Fruit fly (Drosophila melanogaster) whole organism, embryonic: ENCODE data around the gene CG5758.

Experiments
- Bteb2 ChIP-seq: fragments of 200-800 bp; sonication (Bioruptor generic); optimal IDR thresholded peaks from 2 replicates; lab custom pipeline; 2016; ENCODE audit warnings: missing biosample characterization, missing genetic modification characterization
- CG10321 ChIP-seq: fragments of 200-800 bp; sonication (Bioruptor generic); IDR thresholded peaks from 2 replicates; pipeline ENCODE4 v1.3.6; 2022; ENCODE audit warnings: missing biosample characterization, missing genetic modification characterization
- CG10462 ChIP-seq: fragments of 200-800 bp; sonication (Bioruptor generic); optimal IDR thresholded peaks from 2 replicates; lab custom pipeline; 2016; ENCODE audit warnings: missing biosample characterization, missing genetic modification characterization
- CG10565 ChIP-seq: fragments of 200-800 bp; sonication (Bioruptor generic); optimal IDR thresholded peaks from 3 replicates; lab custom pipeline; 2016; ENCODE audit warnings: missing biosample characterization, mild to moderate bottlenecking, missing genetic modification characterization
- CG12071 ChIP-seq: fragments of 200-800 bp; sonication (Bioruptor generic); optimal IDR thresholded peaks from 3 replicates; lab custom pipeline; 2018; ENCODE audit warnings: missing biosample characterization, mild to moderate bottlenecking, missing genetic modification characterization
- CG12769 ChIP-seq: fragments of 200-800 bp; sonication (Bioruptor generic); optimal IDR thresholded peaks from 2 replicates; lab custom pipeline; 2019; ENCODE audit warnings: missing biosample characterization, mild to moderate bottlenecking, missing genetic modification characterization, moderate library complexity
- CG13424 ChIP-seq: fragments of 200-800 bp; sonication (Bioruptor generic); optimal IDR thresholded peaks from 2 replicates; lab custom pipeline; 2019; ENCODE audit warnings: missing biosample characterization, mild to moderate bottlenecking, missing genetic modification characterization, moderate library complexity
- CG15696 ChIP-seq: fragments of 200-800 bp; sonication (Bioruptor generic); optimal IDR thresholded peaks from 2 replicates; lab custom pipeline; 2019; ENCODE audit warnings: missing biosample characterization, mild to moderate bottlenecking, missing genetic modification characterization, moderate library complexity
- CG17328 ChIP-seq: fragments of 200-800 bp; sonication (Bioruptor generic); IDR thresholded peaks from 2 replicates; pipeline ENCODE4 v1.3.6; 2022; ENCODE audit warnings: missing biosample characterization, missing genetic modification characterization
- CG17385 ChIP-seq: fragments of 200-800 bp; sonication (Bioruptor generic); optimal IDR thresholded peaks from 3 replicates; lab custom pipeline; 2018; ENCODE audit warnings: missing biosample characterization, mild to moderate bottlenecking, missing genetic modification characterization
- CG2129 ChIP-seq: fragments of 200-800 bp; sonication (Bioruptor generic); IDR thresholded peaks from 2 replicates; pipeline ENCODE4 v1.3.6; 2022; ENCODE audit warnings: missing biosample characterization, missing genetic modification characterization; ENCODE audit not compliant: partially characterized antibody
- CG4328 ChIP-seq: fragments of 200-800 bp; sonication (Bioruptor generic); optimal IDR thresholded peaks from 3 replicates; lab custom pipeline; 2017; ENCODE audit warnings: missing biosample characterization, missing genetic modification reagents, missing genetic modification characterization
- CG4854 ChIP-seq: fragments of 200-800 bp; sonication (Bioruptor generic); optimal IDR thresholded peaks from 2 replicates; lab custom pipeline; 2016; ENCODE audit warnings: missing biosample characterization, missing genetic modification characterization, inconsistent platforms
- CG6254 ChIP-seq: fragments of 200-800 bp; sonication (Bioruptor generic); optimal IDR thresholded peaks from 3 replicates; lab custom pipeline; 2017; ENCODE audit warnings: mild to moderate bottlenecking, missing biosample characterization, missing genetic modification reagents, missing genetic modification characterization
- CG6272 ChIP-seq: fragments of 200-800 bp; sonication (Bioruptor generic); IDR thresholded peaks from 2 replicates; pipeline ENCODE4 v1.3.6; 2022; ENCODE audit warnings: missing biosample characterization, missing genetic modification characterization
- CG6854 ChIP-seq: fragments of 200-800 bp; sonication (Bioruptor generic); optimal IDR thresholded peaks from 3 replicates; lab custom pipeline; 2017; ENCODE audit warnings: missing biosample characterization, mild to moderate bottlenecking, missing genetic modification characterization
- CG8281 ChIP-seq: fragments of 200-800 bp; sonication (Bioruptor generic); optimal IDR thresholded peaks from 2 replicates; lab custom pipeline; 2018; ENCODE audit warnings: missing biosample characterization, mild to moderate bottlenecking, missing genetic modification characterization, moderate library complexity
- Chrac-16 ChIP-seq: fragments of 200-800 bp; sonication (Bioruptor generic); optimal IDR thresholded peaks from 3 replicates; lab custom pipeline; 2016; ENCODE audit warnings: missing biosample characterization, missing genetic modification characterization
- Gug ChIP-seq: fragments of 200-800 bp; sonication (Bioruptor generic); IDR thresholded peaks from 4 replicates; pipeline ENCODE4 v1.3.6; 2022; ENCODE audit warnings: missing biosample characterization, missing genetic modification characterization
- HLH3B ChIP-seq: fragments of 200-800 bp; sonication (Bioruptor generic); IDR thresholded peaks from 2 replicates; pipeline ENCODE4 v1.3.6; 2022; ENCODE audit warnings: missing biosample characterization, missing genetic modification characterization
- Hmx ChIP-seq: fragments of 200-800 bp; sonication (Bioruptor generic); optimal IDR thresholded peaks from 2 replicates; lab custom pipeline; 2016; ENCODE audit warnings: missing biosample characterization, missing genetic modification characterization
- Max ChIP-seq: fragments of 200-800 bp; sonication (Bioruptor generic); optimal IDR thresholded peaks from 2 replicates; lab custom pipeline; 2016; ENCODE audit warnings: missing biosample characterization, mild to moderate bottlenecking, missing genetic modification characterization
- Meics ChIP-seq: fragments of 200-800 bp; sonication (Bioruptor generic); optimal IDR thresholded peaks from 2 replicates; lab custom pipeline; 2017; ENCODE audit warnings: missing biosample characterization, mild to moderate bottlenecking, missing genetic modification characterization
- Nf-YA ChIP-seq: fragments of 200-800 bp; sonication (Bioruptor generic); IDR thresholded peaks from 2 replicates; pipeline ENCODE4 v1.3.6; 2022; ENCODE audit warnings: missing biosample characterization, missing genetic modification characterization
- Ptx1 ChIP-seq: fragments of 200-800 bp; sonication (Bioruptor generic); IDR thresholded peaks from 2 replicates; pipeline ENCODE4 v1.3.6; 2022; ENCODE audit warnings: missing biosample characterization, missing genetic modification characterization
- Ssrp ChIP-seq: fragments of 200-800 bp; sonication (Bioruptor generic); optimal IDR thresholded peaks from 2 replicates; lab custom pipeline; 2018; ENCODE audit warnings: missing biosample characterization, mild to moderate bottlenecking, missing genetic modification characterization, moderate library complexity
- bcd ChIP-seq: fragments of 200-800 bp; sonication (Bioruptor generic); optimal IDR thresholded peaks from 2 replicates; lab custom pipeline; 2017; ENCODE audit warnings: missing biosample characterization, mild to moderate bottlenecking, missing genetic modification characterization
- caup ChIP-seq: fragments of 200-800 bp; sonication (Bioruptor generic); optimal IDR thresholded peaks from 3 replicates; lab custom pipeline; 2017; ENCODE audit warnings: missing biosample characterization, mild to moderate bottlenecking, missing genetic modification characterization, moderate library complexity; ENCODE audit not compliant: severe bottlenecking
- cg ChIP-seq: fragments of 200-800 bp; sonication (Bioruptor generic); optimal IDR thresholded peaks from 3 replicates; lab custom pipeline; 2019; ENCODE audit warnings: missing biosample characterization, mild to moderate bottlenecking, missing genetic modification characterization, moderate library complexity
- crc ChIP-seq: fragments of 200-800 bp; sonication (Bioruptor generic); optimal IDR thresholded peaks from 2 replicates; lab custom pipeline; 2016; ENCODE audit warnings: missing biosample characterization, missing genetic modification characterization
- dm ChIP-seq: fragments of 200-800 bp; sonication (Bioruptor generic); optimal IDR thresholded peaks from 3 replicates; lab custom pipeline; 2016; ENCODE audit warnings: missing biosample characterization, missing genetic modification characterization
- gem ChIP-seq: fragments of 200-800 bp; sonication (Bioruptor generic); optimal IDR thresholded peaks from 2 replicates; lab custom pipeline; 2019; ENCODE audit warnings: missing biosample characterization, mild to moderate bottlenecking, missing genetic modification characterization, moderate library complexity
- hth ChIP-seq: fragments of >200 bp; optimal IDR thresholded peaks from 2 replicates; lab custom pipeline; 2017; ENCODE audit warnings: inconsistent platforms
- kah ChIP-seq: fragments of 200-800 bp; sonication (Bioruptor generic); optimal IDR thresholded peaks from 2 replicates; lab custom pipeline; 2018; ENCODE audit warnings: missing biosample characterization, mild to moderate bottlenecking, missing genetic modification characterization
- lbe ChIP-seq: fragments of 200-800 bp; sonication (Bioruptor generic); optimal IDR thresholded peaks from 2 replicates; lab custom pipeline; 2016; ENCODE audit warnings: missing biosample characterization, mild to moderate bottlenecking, missing genetic modification characterization
- org-1 ChIP-seq: fragments of 200-800 bp; sonication (Bioruptor generic); optimal IDR thresholded peaks from 2 replicates; lab custom pipeline; 2017; ENCODE audit warnings: missing biosample characterization, missing genetic modification characterization
- pum ChIP-seq: fragments of 200-800 bp; sonication (Bioruptor generic); optimal IDR thresholded peaks from 2 replicates; lab custom pipeline; 2016; ENCODE audit warnings: missing biosample characterization, missing genetic modification characterization
- pzg ChIP-seq: fragments of 200-800 bp; sonication (Bioruptor generic); optimal IDR thresholded peaks from 3 replicates; lab custom pipeline; 2018; ENCODE audit warnings: missing biosample characterization, mild to moderate bottlenecking, missing genetic modification characterization, moderate library complexity
- shn ChIP-seq: fragments of 200-800 bp; sonication (Bioruptor generic); optimal IDR thresholded peaks from 3 replicates; lab custom pipeline; 2016; ENCODE audit warnings: missing biosample characterization, missing genetic modification characterization
- sna ChIP-seq: fragments of 200-800 bp; sonication (Bioruptor generic); IDR thresholded peaks from 2 replicates; pipeline ENCODE4 v1.3.6; 2022; ENCODE audit warnings: missing biosample characterization, missing genetic modification characterization; ENCODE audit not compliant: partially characterized antibody
- sqz ChIP-seq: fragments of 200-800 bp; sonication (Bioruptor generic); optimal IDR thresholded peaks from 3 replicates; lab custom pipeline; 2018; ENCODE audit warnings: missing biosample characterization, mild to moderate bottlenecking, missing genetic modification characterization
- stwl ChIP-seq: fragments of 200-800 bp; sonication (Bioruptor generic); optimal IDR thresholded peaks from 3 replicates; lab custom pipeline; 2018; ENCODE audit warnings: missing biosample characterization, mild to moderate bottlenecking, missing genetic modification characterization, moderate library complexity
- tap ChIP-seq: fragments of 200-800 bp; optimal IDR thresholded peaks from 3 replicates; lab custom pipeline; 2019; ENCODE audit warnings: missing biosample characterization, mild to moderate bottlenecking, missing genetic modification characterization, moderate library complexity
- zf30C ChIP-seq: fragments of 200-800 bp; sonication (Bioruptor generic); optimal IDR thresholded peaks from 3 replicates; lab custom pipeline; 2018; ENCODE audit warnings: missing biosample characterization, mild to moderate bottlenecking, missing genetic modification characterization

The CG5758 gene

dm6 chr2L:18121367-18122230 is 1.8 kb downstream of the CG5758 start (continued):
- TF ChIP-seq Hmx (GFP tag; lab: Kevin White, UChicago) (no peak), CG10565 (GFP tag; lab: Kevin White, UChicago) (no peak), Ptx1 (GFP tag; lab: Robert Waterston, UW) (peak; percentile 59), pum (peak; percentile 29), tap (tag; lab: Kevin White, UChicago) (peak; percentile 14), sna (no peak), crc (GFP tag; lab: Kevin White, UChicago) (no peak), sqz (no peak), CG10462 (GFP tag; lab: Kevin White, UChicago) (no peak), org-1 (GFP tag; lab: Kevin White, UChicago) (peak; percentile 40), CG6854 (GFP tag; lab: Kevin White, UChicago) (no peak), kah (GFP tag; lab: Kevin White, UChicago) (no peak), dm (GFP tag; lab: Kevin White, UChicago) (no peak), zf30C (no peak), shn (GFP tag; lab: Kevin White, UChicago) (peak; percentile 7), CG4854 (GFP tag; lab: Kevin White, UChicago) (no peak), CG6254 (peak; percentile 23), CG15696 (tag; lab: Kevin White, UChicago) (no peak), CG12769 (tag; lab: Kevin White, UChicago) (peak; percentile 65), Meics (GFP tag; lab: Kevin White, UChicago) (peak; percentile 11), CG10321 (GFP tag; lab: Robert Waterston, UW) (peak; percentile 23; the same call in 1 of the 2 replicates), CG13424 (tag; lab: Kevin White, UChicago) (peak; percentile 33), Max (GFP tag; lab: Kevin White, UChicago) (peak; percentile 32), CG17328 (peak; percentile 48; the same call in 1 of the 2 replicates), CG17385 (GFP tag; lab: Kevin White, UChicago) (no peak), lbe (peak; percentile 78), CG6272 (no peak), CG2129 (no peak), pzg (GFP tag; lab: Kevin White, UChicago) (no peak), Chrac-16 (GFP tag; lab: Kevin White, UChicago) (peak; percentile 33), HLH3B (GFP tag; lab: Robert Waterston, UW) (peak; percentile 50; the same call in 1 of the 2 replicates), caup (GFP tag; lab: Kevin White, UChicago) (peak; percentile 22), Ssrp (tag; lab: Kevin White, UChicago) (no peak), CG12071 (peak; percentile 3), cg (GFP tag; lab: Kevin White, UChicago) (no peak), hth (lab: Kevin White, UChicago) (no peak), stwl (tag; lab: Kevin White, UChicago) (no peak), CG8281 (tag; lab: Kevin White, UChicago) (no peak), Nf-YA (no peak), bcd (GFP tag; lab: Kevin White, UChicago) (peak; percentile 45), CG4328 (GFP tag; lab: Kevin White, UChicago) (no peak), Bteb2 (GFP tag; lab: Kevin White, UChicago) (no peak), gem (tag; lab: Kevin White, UChicago) (peak; percentile 70), Gug (GFP tag; lab: Robert Waterston, UW) (peak; percentile 36; the same call in 2 of the 4 replicates)
